Worm (Caenorhabditis elegans): Measurements from ENCODE around the gene nhr-105.
A peak's percentile ranks its signal among the peaks of the same experiment; 100 is the strongest.

Gene nhr-105

ce11 chrIV:7039476-7040261 is 10.3 kb upstream of the nhr-105 start, which contains the start of the genes cogc-2 and klp-18 (continued):
- peak; percentile 75 for TF ChIP-seq lin-15B (tag; optimal IDR thresholded peaks at IDR 0.05)
- no peak for TF ChIP-seq nhr-28 (tag; optimal IDR thresholded peaks at IDR 0.05)
- peak; percentile 83 for TF ChIP-seq swsn-7 (tag; optimal IDR thresholded peaks at IDR 0.05)

- TF ChIP-seq ceh-90 (tag; optimal IDR thresholded peaks at IDR 0.05) (no peak), fkh-10 (GFP tag; optimal IDR thresholded peaks at IDR 0.05) (no peak), nhr-47 (tag; optimal IDR thresholded peaks at IDR 0.05) (no peak), pag-3 (tag; optimal IDR thresholded peaks at IDR 0.05; ENCODE audit: borderline replicate concordance, insufficient read depth) (no peak), zag-1 (tag; optimal IDR thresholded peaks at IDR 0.05) (no peak), skn-1 (tag; optimal IDR thresholded peaks at IDR 0.05) (no peak), unc-86 (tag; optimal IDR thresholded peaks at IDR 0.05) (no peak), lin-14 (GFP tag; optimal IDR thresholded peaks at IDR 0.05) (no peak), isw-1 (GFP tag; IDR thresholded peaks at IDR 0.05) (no peak)
Observed at ce11 chrIV:7043430-7043829, 6.5 kb upstream of the nhr-105 start.

- TF ChIP-seq nhr-19 (GFP tag; conservative IDR thresholded peaks at IDR 0.05) (peak; percentile 91), lin-13 (GFP tag; optimal IDR thresholded peaks at IDR 0.05) (peak; percentile 85), nhr-20 (tag; optimal IDR thresholded peaks at IDR 0.05) (peak; percentile 91), mep-1 (tag; optimal IDR thresholded peaks at IDR 0.05) (peak; percentile 95), ceh-8 (GFP tag; optimal IDR thresholded peaks at IDR 0.05) (no peak), isw-1 (GFP tag; IDR thresholded peaks at IDR 0.05) (peak; percentile 70), xbp-1 (tag; optimal IDR thresholded peaks at IDR 0.05) (peak; percentile 84), nhr-47 (tag; optimal IDR thresholded peaks at IDR 0.05) (peak; percentile 86), rnt-1 (tag; optimal IDR thresholded peaks at IDR 0.05) (peak; percentile 83), lin-35 (GFP tag; optimal IDR thresholded peaks at IDR 0.05) (peak; percentile 84), C34B4.2 (tag; optimal IDR thresholded peaks at IDR 0.05) (no peak), egl-27 (tag; optimal IDR thresholded peaks at IDR 0.05) (no peak), ceh-88 (GFP tag; IDR thresholded peaks at IDR 0.05) (peak; percentile 75), sptf-1 (tag; optimal IDR thresholded peaks at IDR 0.05) (no peak), grh-1 (GFP tag; IDR thresholded peaks at IDR 0.05) (peak; percentile 57; the same call in 1 of the 2 replicates), ama-1 (optimal IDR thresholded peaks at IDR 0.05) (peak; percentile 16), nhr-71 (tag; optimal IDR thresholded peaks at IDR 0.05) (peak; percentile 92), nhr-237 (tag; optimal IDR thresholded peaks at IDR 0.05) (peak; percentile 36), nhr-77 (tag; optimal IDR thresholded peaks at IDR 0.05) (peak; percentile 64), vab-15 (tag; optimal IDR thresholded peaks at IDR 0.05) (no peak), nhr-11 (tag; optimal IDR thresholded peaks at IDR 0.05) (peak; percentile 43), nhr-28 (tag; optimal IDR thresholded peaks at IDR 0.05) (no peak), sox-4 (tag; optimal IDR thresholded peaks at IDR 0.05) (peak; percentile 32), tbx-2 (tag; optimal IDR thresholded peaks at IDR 0.05) (peak; percentile 84), ceh-63 (GFP tag; optimal IDR thresholded peaks at IDR 0.05) (no peak), hlh-17 (GFP tag; optimal IDR thresholded peaks at IDR 0.05; ENCODE audit: borderline replicate concordance) (no peak), unc-86 (tag; optimal IDR thresholded peaks at IDR 0.05) (peak; percentile 76), fkh-10 (GFP tag; optimal IDR thresholded peaks at IDR 0.05) (no peak), blmp-1 (tag; optimal IDR thresholded peaks at IDR 0.05) (peak; percentile 76), unc-30 (tag; optimal IDR thresholded peaks at IDR 0.05) (no peak), efl-1 (optimal IDR thresholded peaks at IDR 0.05) (peak; percentile 77 to 84), efl-1 (GFP tag; optimal IDR thresholded peaks at IDR 0.05 in 1 of 2) (peak; percentile 80 to 97), nhr-12 (tag; optimal IDR thresholded peaks at IDR 0.05) (no peak), irx-1 (tag; optimal IDR thresholded peaks at IDR 0.05) (peak; percentile 68), C04F5.9 (tag; optimal IDR thresholded peaks at IDR 0.05) (peak; percentile 5), ets-5 (GFP tag; IDR thresholded peaks at IDR 0.05) (no peak), Y116A8C.19 (tag; optimal IDR thresholded peaks at IDR 0.05; ENCODE audit: borderline replicate concordance) (no peak), mef-2 (tag; optimal IDR thresholded peaks at IDR 0.05) (peak; percentile 18), nhr-84 (tag; optimal IDR thresholded peaks at IDR 0.05) (no peak), pax-3 (tag; optimal IDR thresholded peaks at IDR 0.05) (no peak)
Observed at ce11 chrIV:7044552-7045139, 5.3 kb upstream of the nhr-105 start, which contains the start of gene tin-9.1. Gene tin-9.1 (minus strand): TSS chrIV:7044602.
